Worm (Caenorhabditis elegans): Measurements from ENCODE around the gene R12B2.6.

- TF ChIP-seq mls-2 (tag; optimal IDR thresholded peaks at IDR 0.05) (no peak), nhr-237 (tag; optimal IDR thresholded peaks at IDR 0.05) (no peak), lin-32 (GFP tag; optimal IDR thresholded peaks at IDR 0.05) (no peak), nhr-2 (tag; optimal IDR thresholded peaks at IDR 0.05) (no peak), nhr-12 (tag; optimal IDR thresholded peaks at IDR 0.05) (no peak), pha-4 (tag; optimal IDR thresholded peaks at IDR 0.05) (no peak)
Observed at ce11 chrIII:5839598-5839997, 5.6 kb upstream of the R12B2.6 start.

Data from whole organism, mixed stage, embryonic.